Fruit fly (Drosophila melanogaster) Kc167 (cell line): ENCODE measurements around the gene mRpL45.

Source experiments
- Myc ChIP-seq: fragments of >200 bp; optimal IDR thresholded peaks from 2 replicates; lab custom pipeline; 2017; ENCODE audit warnings: missing external identifiers
- Sin3A ChIP-seq: fragments of >200 bp; optimal IDR thresholded peaks from 2 replicates; lab custom pipeline; 2018; ENCODE audit warnings: missing external identifiers
- h ChIP-seq: fragments of >200 bp; optimal IDR thresholded peaks from 3 replicates; lab custom pipeline; 2018; ENCODE audit warnings: missing external identifiers
- insv ChIP-seq: fragments of >200 bp; optimal IDR thresholded peaks from 3 replicates; lab custom pipeline; 2018; ENCODE audit warnings: missing external identifiers
- psq ChIP-seq: fragments of >200 bp; optimal IDR thresholded peaks from 2 replicates; lab custom pipeline; 2017; ENCODE audit warnings: missing external identifiers
- ttk ChIP-seq: sonication (Bioruptor generic); optimal IDR thresholded peaks from 2 replicates; lab custom pipeline; 2017; ENCODE audit warnings: missing external identifiers

mRpL45 gene

dm6 chr3R:22636567-22636889, 18.2 kb downstream of the mRpL45 start:
- TF ChIP-seq insv (lab: Kevin White, UChicago) (no peak), Sin3A (lab: Kevin White, UChicago) (no peak), Myc (lab: Kevin White, UChicago) (no peak), h (lab: Kevin White, UChicago) (no peak), psq (lab: Kevin White, UChicago) (no peak), ttk (lab: Kevin White, UChicago) (no peak)

dm6 chr3R:22638604-22639238, 20.4 kb downstream of the mRpL45 start:
- TF ChIP-seq psq (lab: Kevin White, UChicago): no peak
- no peak for TF ChIP-seq insv (lab: Kevin White, UChicago)
- TF ChIP-seq Sin3A (lab: Kevin White, UChicago): no peak
- no peak for TF ChIP-seq Myc (lab: Kevin White, UChicago)
- TF ChIP-seq h (lab: Kevin White, UChicago): no peak
- TF ChIP-seq ttk (lab: Kevin White, UChicago): no peak

- no peak for TF ChIP-seq Sin3A (lab: Kevin White, UChicago)
- no peak for TF ChIP-seq insv (lab: Kevin White, UChicago)
- no peak for TF ChIP-seq h (lab: Kevin White, UChicago)
- TF ChIP-seq Myc (lab: Kevin White, UChicago): no peak
- TF ChIP-seq ttk (lab: Kevin White, UChicago): no peak
- no peak for TF ChIP-seq psq (lab: Kevin White, UChicago)
Measured at dm6 chr3R:22639239-22639858, 21.1 kb downstream of the mRpL45 start, which contains the start of the genes loco and wake. TSS of gene loco (minus strand) at chr3R:22639387. TSS of gene wake (plus strand) at chr3R:22639808.

dm6 chr3R:22649859-22650258, 31.6 kb downstream of the mRpL45 start:
- no peak for TF ChIP-seq Sin3A (lab: Kevin White, UChicago)
- no peak for TF ChIP-seq psq (lab: Kevin White, UChicago)
- TF ChIP-seq h (lab: Kevin White, UChicago): no peak
- no peak for TF ChIP-seq Myc (lab: Kevin White, UChicago)
- TF ChIP-seq ttk (lab: Kevin White, UChicago): no peak
- TF ChIP-seq insv (lab: Kevin White, UChicago): no peak

dm6 chr3R:22663115-22663514, 44.8 kb downstream of the mRpL45 start:
- TF ChIP-seq insv (lab: Kevin White, UChicago) (no peak), Myc (lab: Kevin White, UChicago) (no peak), Sin3A (lab: Kevin White, UChicago) (no peak), psq (lab: Kevin White, UChicago) (no peak), ttk (lab: Kevin White, UChicago) (no peak), h (lab: Kevin White, UChicago) (no peak)

dm6 chr3R:22664274-22664673, 46.0 kb downstream of the mRpL45 start:
- TF ChIP-seq Sin3A (lab: Kevin White, UChicago): no peak

dm6 chr3R:22666449-22667283, 48.4 kb downstream of the mRpL45 start:
- TF ChIP-seq psq (lab: Kevin White, UChicago) (no peak), ttk (lab: Kevin White, UChicago) (no peak), insv (lab: Kevin White, UChicago) (no peak), Sin3A (lab: Kevin White, UChicago) (no peak), h (lab: Kevin White, UChicago) (no peak), Myc (lab: Kevin White, UChicago) (no peak)

dm6 chr3R:22667284-22667958, 49.1 kb downstream of the mRpL45 start:
- no peak for TF ChIP-seq psq (lab: Kevin White, UChicago)
- TF ChIP-seq h (lab: Kevin White, UChicago): no peak
- TF ChIP-seq Myc (lab: Kevin White, UChicago): no peak
- TF ChIP-seq Sin3A (lab: Kevin White, UChicago): no peak
- TF ChIP-seq ttk (lab: Kevin White, UChicago): no peak
- no peak for TF ChIP-seq insv (lab: Kevin White, UChicago)

- TF ChIP-seq ttk (lab: Kevin White, UChicago) (no peak), insv (lab: Kevin White, UChicago) (no peak), Sin3A (lab: Kevin White, UChicago) (no peak), h (lab: Kevin White, UChicago) (no peak), Myc (lab: Kevin White, UChicago) (no peak), psq (lab: Kevin White, UChicago) (no peak)
Measured at dm6 chr3R:22667959-22668316, 49.6 kb downstream of the mRpL45 start.

dm6 chr3R:22668622-22669021, 50.3 kb downstream of the mRpL45 start:
- TF ChIP-seq ttk (lab: Kevin White, UChicago): no peak
- TF ChIP-seq insv (lab: Kevin White, UChicago): no peak
- TF ChIP-seq h (lab: Kevin White, UChicago): no peak
- TF ChIP-seq psq (lab: Kevin White, UChicago): no peak
- no peak for TF ChIP-seq Sin3A (lab: Kevin White, UChicago)
- no peak for TF ChIP-seq Myc (lab: Kevin White, UChicago)

- TF ChIP-seq Sin3A (lab: Kevin White, UChicago): no peak
- TF ChIP-seq insv (lab: Kevin White, UChicago): no peak
- no peak for TF ChIP-seq h (lab: Kevin White, UChicago)
- TF ChIP-seq psq (lab: Kevin White, UChicago): no peak
- TF ChIP-seq Myc (lab: Kevin White, UChicago): no peak
- no peak for TF ChIP-seq ttk (lab: Kevin White, UChicago)
Measured at dm6 chr3R:22669121-22669520, 50.8 kb downstream of the mRpL45 start.
